Worm (Caenorhabditis elegans): ENCODE measurements around the gene C27D8.4.

DNA sequence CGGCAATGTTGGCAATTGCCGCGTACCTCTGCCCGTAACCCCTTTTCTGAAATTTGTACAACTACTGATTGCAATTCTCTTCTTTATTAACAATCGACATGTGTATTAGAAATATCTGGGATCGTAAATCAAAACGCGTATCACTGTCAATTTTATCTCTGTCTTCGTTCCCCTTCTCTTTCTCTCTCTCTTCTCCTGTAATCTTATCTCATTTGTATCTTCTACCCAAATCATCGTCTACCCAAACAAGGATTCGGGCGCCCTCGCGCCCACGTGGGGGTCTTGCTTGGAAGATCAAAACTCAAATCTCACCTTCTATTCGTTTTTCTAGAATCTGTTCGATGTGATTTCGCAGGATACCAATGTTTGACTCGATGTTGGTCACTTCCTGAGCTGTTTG is 7.1 kb downstream of the C27D8.4 start, which contains the start of gene C27D8.2:
- TF ChIP-seq ZK185.1 (tag; optimal IDR thresholded peaks at IDR 0.05; ENCODE audit: poor library complexity, severe bottlenecking) (no peak), pha-4 (tag; optimal IDR thresholded peaks at IDR 0.05) (no peak), ceh-58 (GFP tag; IDR thresholded peaks at IDR 0.05) (no peak), nfya-1 (tag; optimal IDR thresholded peaks at IDR 0.05; ENCODE audit: borderline replicate concordance, insufficient read depth) (no peak), nhr-80 (tag; optimal IDR thresholded peaks at IDR 0.05) (no peak), attf-6 (GFP tag; IDR thresholded peaks at IDR 0.05) (no peak)

Data from whole organism, young adult.